Worm (Caenorhabditis elegans) whole organism, midembryonic: Measurements from ENCODE around the gene R05F9.9.
A peak's percentile ranks its signal among the peaks of the same experiment; 100 is the strongest.

ENCODE experiments used
- T22C8.4 ChIP-seq: fragments of 200-800 bp; sonication (Bioruptor generic); IDR thresholded peaks from 2 replicates; pipeline ENCODE4 v1.3.6; 2022; ENCODE audit warnings: missing genetic modification characterization, missing compliant biosample characterization
- cog-1 ChIP-seq: sonication (generic microtip); optimal IDR thresholded peaks from 2 replicates; lab custom pipeline; 2016; ENCODE audit warnings: missing genetic modification characterization, missing compliant biosample characterization
- flt-1 ChIP-seq: fragments of 200-800 bp; sonication (Bioruptor generic); IDR thresholded peaks from 2 replicates; pipeline ENCODE4 v1.3.6; 2022; ENCODE audit warnings: missing genetic modification characterization, missing compliant biosample characterization
- klf-2 ChIP-seq: fragments of 200-800 bp; sonication (Bioruptor generic); conservative IDR thresholded peaks from 2 replicates; pipeline ENCODE4 v1.3.6; 2022; ENCODE audit warnings: missing genetic modification reagents, missing genetic modification characterization, missing compliant biosample characterization
- med-1 ChIP-seq: sonication (generic microtip); optimal IDR thresholded peaks from 2 replicates; lab custom pipeline; 2017; ENCODE audit warnings: missing genetic modification characterization, mild to moderate bottlenecking, missing compliant biosample characterization, antibody characterized with exemption, missing genetic modification reagents; ENCODE audit not compliant: insufficient read depth
- ref-1 ChIP-seq: fragments of 200-800 bp; sonication (Bioruptor generic); conservative IDR thresholded peaks from 2 replicates; pipeline ENCODE4 v1.3.6; 2022; ENCODE audit warnings: missing genetic modification reagents, missing genetic modification characterization, missing compliant biosample characterization
- tab-1 ChIP-seq: fragments of 200-800 bp; sonication (Bioruptor generic); IDR thresholded peaks from 2 replicates; pipeline ENCODE4 v1.3.6; 2022; ENCODE audit warnings: missing genetic modification characterization, missing compliant biosample characterization
- ztf-23 ChIP-seq: fragments of 200-800 bp; sonication (Bioruptor generic); IDR thresholded peaks from 2 replicates; pipeline ENCODE4 v1.3.6; 2022; ENCODE audit warnings: missing genetic modification reagents, missing genetic modification characterization, missing compliant biosample characterization
- ztf-29 ChIP-seq: fragments of 200-800 bp; sonication (Bioruptor generic); IDR thresholded peaks from 2 replicates; pipeline ENCODE4 v1.3.6; 2022; ENCODE audit warnings: missing genetic modification reagents, missing genetic modification characterization, missing compliant biosample characterization

Gene R05F9.9

DNA sequence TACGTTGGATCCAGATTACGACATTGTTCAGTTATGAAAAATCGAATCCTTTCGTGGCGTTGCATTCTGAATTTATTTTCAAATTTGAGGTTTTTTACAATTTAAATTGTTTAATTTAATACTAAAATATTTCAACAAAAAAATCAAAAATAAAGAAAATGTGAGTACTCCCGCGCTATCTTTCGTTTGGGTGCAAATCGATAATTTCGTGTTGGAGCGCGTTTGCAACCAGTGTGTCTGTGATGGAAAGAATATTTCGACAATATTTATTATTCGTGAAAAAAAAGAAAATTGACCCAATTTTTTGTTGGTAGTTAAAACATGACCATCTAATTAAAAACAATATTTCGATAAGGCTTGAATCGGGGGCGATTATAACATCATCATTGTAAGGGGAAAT lies at the start of gene R05F9.9:
Gene R05F9.9 (minus strand): TSS at position 66 of the 400 bp plus-strand sequence.
- TF ChIP-seq T22C8.4 (GFP tag; lab: Robert Waterston, UW) (peak; percentile 80), ztf-29 (GFP tag; lab: Robert Waterston, UW) (no peak)

DNA sequence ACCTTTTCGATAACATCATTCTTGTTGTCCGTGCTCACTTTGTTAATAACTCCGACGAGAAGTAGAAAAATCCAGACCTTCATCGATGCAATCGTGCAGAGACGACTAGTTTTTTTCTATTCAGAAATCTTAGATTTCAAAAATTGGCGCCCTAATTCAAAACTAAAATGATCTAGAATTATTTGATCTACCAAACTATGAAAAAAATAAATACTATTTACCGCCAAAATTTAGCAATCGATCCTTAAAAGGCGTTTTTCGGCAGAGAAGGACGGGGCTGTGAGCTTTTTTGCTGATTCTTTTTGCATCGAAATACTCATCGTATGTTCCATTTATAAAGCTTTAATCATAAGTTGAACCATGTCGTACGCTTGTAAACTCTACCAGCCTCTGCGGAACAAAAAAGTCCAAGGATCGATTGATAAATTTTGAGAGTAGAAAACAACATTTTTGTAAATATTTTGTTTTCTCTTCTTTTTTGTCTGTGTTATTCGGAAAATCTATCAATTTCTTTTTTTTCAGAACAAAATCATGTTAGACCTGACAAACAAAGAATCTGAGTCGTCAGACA lies 47.6 kb upstream of the R05F9.9 start, which contains the start of the genes try-1 and zyg-12:
Gene try-1 (minus strand): TSS at position 148 of the 571 bp plus-strand sequence.
Gene zyg-12 (plus strand): TSS at position 521 of the 571 bp plus-strand sequence.
- no peak for TF ChIP-seq T22C8.4 (GFP tag; lab: Robert Waterston, UW)
- TF ChIP-seq flt-1 (GFP tag; lab: Robert Waterston, UW), result no peak
- no peak for TF ChIP-seq med-1 (GFP tag; lab: Kevin White, UChicago)
- TF ChIP-seq ref-1 (GFP tag; lab: Robert Waterston, UW), result no peak
- no peak for TF ChIP-seq tab-1

DNA sequence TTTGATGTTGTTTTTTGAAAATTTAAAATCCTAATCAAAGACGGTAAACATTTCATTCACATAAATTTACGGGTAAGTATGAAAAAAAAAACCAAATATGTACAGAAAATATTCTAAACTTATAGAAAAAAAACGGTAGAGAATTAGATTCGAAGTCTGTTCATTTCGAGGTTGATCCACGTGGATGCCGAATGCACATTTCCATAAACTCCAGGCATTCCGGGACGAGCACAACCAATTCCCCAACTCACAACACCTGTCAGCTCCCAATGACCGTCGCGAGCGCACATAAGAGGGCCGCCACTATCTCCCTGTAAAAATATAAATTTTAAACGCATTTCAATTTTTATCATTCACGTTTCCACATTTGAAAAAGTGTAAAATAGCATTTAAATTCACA lies 46.2 kb upstream of the R05F9.9 start:
- TF ChIP-seq flt-1 (GFP tag; lab: Robert Waterston, UW) (no peak), ztf-23 (GFP tag; lab: Robert Waterston, UW) (0 out of 2 replicates have a peak, but pooled peaks have one; percentile 15), ref-1 (GFP tag; lab: Robert Waterston, UW) (no peak), klf-2 (GFP tag; lab: Robert Waterston, UW) (no peak), T22C8.4 (GFP tag; lab: Robert Waterston, UW) (no peak)

DNA sequence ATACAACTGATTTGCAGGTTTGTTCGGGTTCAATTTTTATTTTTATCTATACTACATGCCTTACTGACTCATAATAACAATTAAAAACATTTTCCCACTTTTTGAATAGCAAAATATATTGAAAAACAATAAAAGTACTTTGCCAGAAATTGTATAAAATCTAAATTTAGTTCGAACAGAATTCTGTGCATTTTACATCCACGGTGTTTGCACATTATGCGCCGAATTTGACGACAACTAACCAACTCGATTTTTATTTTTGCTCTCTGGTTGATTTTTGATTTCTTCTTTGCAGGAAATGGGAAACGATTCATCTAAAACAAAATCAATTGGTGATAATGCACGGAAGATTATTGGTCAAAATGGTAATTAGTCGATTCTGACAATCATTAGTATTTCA lies 44.9 kb upstream of the R05F9.9 start:
- TF ChIP-seq ref-1 (GFP tag; lab: Robert Waterston, UW), result no peak
- no peak for TF ChIP-seq cog-1 (tag; lab: Kevin White, UChicago)
- no peak for TF ChIP-seq ztf-23 (GFP tag; lab: Robert Waterston, UW)
- TF ChIP-seq klf-2 (GFP tag; lab: Robert Waterston, UW), result no peak
- no peak for TF ChIP-seq flt-1 (GFP tag; lab: Robert Waterston, UW)
- no peak for TF ChIP-seq tab-1
- TF ChIP-seq med-1 (GFP tag; lab: Kevin White, UChicago), result no peak
- TF ChIP-seq ztf-29 (GFP tag; lab: Robert Waterston, UW), result no peak
- TF ChIP-seq T22C8.4 (GFP tag; lab: Robert Waterston, UW), result no peak

DNA sequence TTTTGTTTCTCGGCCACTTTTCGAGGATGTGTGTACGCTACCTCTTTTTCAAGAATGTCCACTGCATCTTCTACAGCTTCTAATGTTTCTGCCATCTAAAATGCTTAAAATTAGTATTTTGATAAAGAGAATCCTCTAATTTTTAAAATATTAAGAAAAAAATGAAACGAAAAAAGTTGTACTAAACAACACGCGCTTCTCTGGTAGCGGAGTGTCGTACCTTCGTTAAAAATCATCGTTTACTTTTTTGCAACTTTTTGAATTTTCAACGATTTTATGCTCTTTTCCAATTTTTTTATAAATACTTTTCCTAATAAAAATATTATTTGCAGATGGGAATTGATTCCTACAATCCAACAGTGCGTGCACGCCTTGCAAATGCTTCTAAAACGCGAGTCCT lies 43.8 kb upstream of the R05F9.9 start, which contains the start of the genes gldi-11 and ZK546.2:
Gene gldi-11 (minus strand): TSS at position 95 of the 400 bp plus-strand sequence.
Gene ZK546.2 (plus strand): TSS at position 333 of the 400 bp plus-strand sequence.
- TF ChIP-seq tab-1 (no peak), ztf-23 (GFP tag; lab: Robert Waterston, UW) (no peak), ref-1 (GFP tag; lab: Robert Waterston, UW) (no peak), T22C8.4 (GFP tag; lab: Robert Waterston, UW) (no peak), med-1 (GFP tag; lab: Kevin White, UChicago) (no peak), cog-1 (tag; lab: Kevin White, UChicago) (no peak), flt-1 (GFP tag; lab: Robert Waterston, UW) (no peak), ztf-29 (GFP tag; lab: Robert Waterston, UW) (no peak), klf-2 (GFP tag; lab: Robert Waterston, UW) (no peak)

DNA sequence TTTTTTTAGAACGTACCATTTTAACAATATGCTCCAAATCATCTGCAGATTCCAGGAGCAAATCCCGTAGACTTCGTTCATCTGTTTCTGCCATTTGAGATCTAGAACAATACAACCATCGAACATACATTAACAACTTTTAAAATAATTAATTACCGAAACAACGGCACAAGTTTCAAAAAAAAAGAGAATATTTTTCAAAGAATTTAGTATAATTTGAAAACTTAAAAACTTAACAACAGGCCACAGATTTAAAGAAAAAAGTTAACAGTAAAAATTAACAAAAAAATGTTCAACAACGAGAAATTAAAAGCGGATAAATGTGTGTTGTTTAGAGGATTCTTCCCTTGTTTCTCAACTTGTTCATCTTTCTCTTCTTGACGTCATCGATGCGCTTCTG lies 41.9 kb upstream of the R05F9.9 start, which contains the start of gene mdt-4:
Gene mdt-4 (minus strand): TSS at position 101 of the 400 bp plus-strand sequence.
- TF ChIP-seq flt-1 (GFP tag; lab: Robert Waterston, UW) (no peak), med-1 (GFP tag; lab: Kevin White, UChicago) (no peak), cog-1 (tag; lab: Kevin White, UChicago) (no peak), ref-1 (GFP tag; lab: Robert Waterston, UW) (no peak), tab-1 (no peak), ztf-23 (GFP tag; lab: Robert Waterston, UW) (no peak), klf-2 (GFP tag; lab: Robert Waterston, UW) (no peak), ztf-29 (GFP tag; lab: Robert Waterston, UW) (no peak), T22C8.4 (GFP tag; lab: Robert Waterston, UW) (no peak)

DNA sequence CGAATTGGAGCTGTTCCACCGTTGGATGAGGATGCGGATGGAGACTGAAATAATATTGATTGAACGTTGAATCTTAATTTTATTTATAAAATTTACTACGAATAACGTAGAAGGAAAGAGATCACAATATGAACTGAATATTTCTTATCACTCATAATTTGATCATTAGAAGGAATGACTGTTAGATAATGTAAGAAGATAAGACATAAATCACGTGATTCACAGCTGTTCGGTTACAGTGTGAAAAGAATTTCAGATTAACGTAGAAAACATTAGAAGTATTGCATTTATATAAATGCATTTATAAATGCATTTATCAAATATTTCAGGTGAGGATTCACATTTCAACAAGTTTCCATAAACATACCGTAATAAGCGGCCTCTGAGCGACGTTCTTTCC lies 40.9 kb upstream of the R05F9.9 start:
- TF ChIP-seq T22C8.4 (GFP tag; lab: Robert Waterston, UW) (no peak), ref-1 (GFP tag; lab: Robert Waterston, UW) (no peak), med-1 (GFP tag; lab: Kevin White, UChicago) (no peak), flt-1 (GFP tag; lab: Robert Waterston, UW) (no peak), tab-1 (no peak), ztf-23 (GFP tag; lab: Robert Waterston, UW) (no peak), klf-2 (GFP tag; lab: Robert Waterston, UW) (no peak)

DNA sequence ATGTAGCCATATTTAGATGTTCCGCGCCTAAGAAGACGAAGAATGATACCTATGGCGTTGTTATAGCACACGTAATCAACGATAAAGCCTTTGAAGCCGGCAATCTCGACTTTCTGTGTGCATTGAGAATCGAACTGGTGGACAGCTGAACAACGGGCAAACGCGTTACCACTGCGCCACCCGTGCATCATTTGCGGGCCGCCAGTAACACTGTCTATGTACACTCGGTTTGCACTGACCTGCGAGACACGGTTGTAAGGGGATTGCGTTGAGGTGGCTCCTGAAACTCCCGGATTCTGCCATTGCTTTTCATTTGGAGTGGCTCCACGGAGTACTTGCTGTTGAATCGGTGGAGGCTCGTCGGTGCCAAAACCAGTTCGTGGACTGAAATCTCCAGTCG lies 40.5 kb upstream of the R05F9.9 start:
- peak; percentile 42 for TF ChIP-seq T22C8.4 (GFP tag; lab: Robert Waterston, UW)
- peak; percentile 80 for TF ChIP-seq ztf-23 (GFP tag; lab: Robert Waterston, UW)
- TF ChIP-seq tab-1, result peak; percentile 88
- TF ChIP-seq klf-2 (GFP tag; lab: Robert Waterston, UW), result peak; percentile 51; the same call in 1 of the 2 replicates
- TF ChIP-seq ztf-29 (GFP tag; lab: Robert Waterston, UW), result peak; percentile 90
- TF ChIP-seq cog-1 (tag; lab: Kevin White, UChicago), result peak; percentile 71
- peak; percentile 93 for TF ChIP-seq flt-1 (GFP tag; lab: Robert Waterston, UW)
- TF ChIP-seq ref-1 (GFP tag; lab: Robert Waterston, UW), result peak; percentile 66
- TF ChIP-seq med-1 (GFP tag; lab: Kevin White, UChicago), result peak; percentile 27

DNA sequence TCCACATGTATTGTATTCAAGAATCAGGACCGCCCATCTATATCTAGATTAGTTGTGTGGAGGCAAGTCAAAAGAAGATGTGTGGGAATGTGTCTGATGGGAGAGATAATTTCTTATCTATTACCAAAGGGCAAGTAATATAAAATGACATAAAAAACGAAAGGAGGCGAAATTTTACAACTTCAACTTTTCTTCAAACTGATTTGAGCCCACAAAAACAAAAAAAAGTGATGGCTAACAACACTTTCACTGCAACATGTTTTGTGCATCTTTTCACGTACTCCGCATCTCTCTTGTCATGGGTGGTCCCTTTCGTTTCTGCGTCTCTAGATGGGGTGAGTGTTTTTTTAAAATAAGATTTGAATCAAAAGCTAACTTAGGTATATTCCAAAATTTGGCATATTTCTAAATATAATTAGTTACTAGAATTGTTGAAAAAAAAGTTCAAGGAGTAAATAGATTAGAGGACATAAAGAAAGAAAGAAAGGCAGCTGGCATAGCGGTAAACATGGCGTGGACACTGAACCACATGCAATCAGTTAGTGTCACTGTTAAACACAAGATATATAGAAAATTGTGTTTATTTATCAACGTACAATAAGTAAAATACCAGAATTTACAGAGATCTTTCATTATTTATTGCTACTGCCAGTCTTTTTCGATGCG lies 39.8 kb upstream of the R05F9.9 start, which contains the start of gene ZK546.19:
Gene ZK546.19 (plus strand): TSS at position 186 of the 666 bp plus-strand sequence.
- no peak for TF ChIP-seq tab-1
- no peak for TF ChIP-seq ztf-23 (GFP tag; lab: Robert Waterston, UW)
- TF ChIP-seq klf-2 (GFP tag; lab: Robert Waterston, UW), result no peak
- TF ChIP-seq ztf-29 (GFP tag; lab: Robert Waterston, UW), result no peak
- TF ChIP-seq flt-1 (GFP tag; lab: Robert Waterston, UW), result no peak
- TF ChIP-seq cog-1 (tag; lab: Kevin White, UChicago), result no peak
- TF ChIP-seq med-1 (GFP tag; lab: Kevin White, UChicago), result no peak
- TF ChIP-seq ref-1 (GFP tag; lab: Robert Waterston, UW), result no peak
- no peak for TF ChIP-seq T22C8.4 (GFP tag; lab: Robert Waterston, UW)
